Worm (Caenorhabditis elegans): ENCODE results near the gene rpl-12.

Gene rpl-12

ce11 chrIV:13240842-13241143 is 342 bp upstream of the rpl-12 start, which contains the start of gene lin-54:
lin-54 (plus strand) TSS chrIV:13241044.
- TF ChIP-seq unc-62 (GFP tag; optimal IDR thresholded peaks at IDR 0.05): no peak

- no peak for TF ChIP-seq unc-62 (GFP tag; optimal IDR thresholded peaks at IDR 0.05)
These were observed 1.2 kb downstream of the rpl-12 start, which contains the start of gene tag-115 for ce11 chrIV:13238943-13239861. tag-115 (minus strand) TSS chrIV:13239414.

ce11 chrIV:13236485-13236884 is 4.0 kb downstream of the rpl-12 start, which contains the start of gene pwp-1:
pwp-1 (minus strand) TSS chrIV:13236585.
- TF ChIP-seq unc-62 (GFP tag; optimal IDR thresholded peaks at IDR 0.05): no peak

ce11 chrIV:13231393-13231792 is 9.1 kb downstream of the rpl-12 start:
- no peak for TF ChIP-seq unc-62 (GFP tag; optimal IDR thresholded peaks at IDR 0.05)

- TF ChIP-seq unc-62 (GFP tag; optimal IDR thresholded peaks at IDR 0.05): no peak
These were observed 18.8 kb downstream of the rpl-12 start, which contains the start of gene C48D1.5 for ce11 chrIV:13221657-13222056. C48D1.5 (plus strand) TSS chrIV:13221957.

- no peak for TF ChIP-seq unc-62 (GFP tag; optimal IDR thresholded peaks at IDR 0.05)
These were observed 19.9 kb downstream of the rpl-12 start for ce11 chrIV:13220594-13220993.

ce11 chrIV:13214466-13214865 is 26.0 kb downstream of the rpl-12 start, which contains the start of gene cho-1:
cho-1 (minus strand) TSS chrIV:13214566.
- no peak for TF ChIP-seq unc-62 (GFP tag; optimal IDR thresholded peaks at IDR 0.05)

ce11 chrIV:13209566-13209965 is 30.9 kb downstream of the rpl-12 start, which contains the start of gene C48D1.9:
C48D1.9 (minus strand) TSS chrIV:13209666.
- TF ChIP-seq unc-62 (GFP tag; optimal IDR thresholded peaks at IDR 0.05): no peak

ce11 chrIV:13205891-13206290 is 34.6 kb downstream of the rpl-12 start:
- no peak for TF ChIP-seq unc-62 (GFP tag; optimal IDR thresholded peaks at IDR 0.05)

ce11 chrIV:13204037-13204436 is 36.4 kb downstream of the rpl-12 start, which contains the start of gene ced-3:
ced-3 (minus strand) TSS chrIV:13204137.
- TF ChIP-seq unc-62 (GFP tag; optimal IDR thresholded peaks at IDR 0.05): no peak

ce11 chrIV:13197282-13197681 is 43.2 kb downstream of the rpl-12 start, which contains the start of gene C48D1.1:
C48D1.1 (minus strand) TSS chrIV:13197382.
- TF ChIP-seq unc-62 (GFP tag; optimal IDR thresholded peaks at IDR 0.05): no peak

- TF ChIP-seq unc-62 (GFP tag; optimal IDR thresholded peaks at IDR 0.05): no peak
These were observed 47.2 kb downstream of the rpl-12 start, which contains the start of gene F58D2.5 for ce11 chrIV:13193239-13193638. F58D2.5 (minus strand) TSS chrIV:13193339.

ce11 chrIV:13190075-13190474 is 50.4 kb downstream of the rpl-12 start:
- no peak for TF ChIP-seq unc-62 (GFP tag; optimal IDR thresholded peaks at IDR 0.05)

Measured in whole organism, dauer.